Worm (Caenorhabditis elegans) whole organism, L3 larva: ENCODE data around the gene F21D5.5.

Experiments
- R02D3.7 ChIP-seq: fragments of 150-350 bp; optimal IDR thresholded peaks from 2 replicates; lab custom pipeline; 2014; ENCODE audit warnings: missing biosample characterization, missing genetic modification characterization
- ama-1 ChIP-seq: fragments of 150-350 bp; optimal IDR thresholded peaks from 2 replicates; lab custom pipeline; 2018
- ceh-16 ChIP-seq: sonication (generic microtip); optimal IDR thresholded peaks from 2 replicates; lab custom pipeline; 2017; ENCODE audit warnings: missing biosample characterization, missing genetic modification characterization
- egl-5 ChIP-seq: fragments of 150-350 bp; optimal IDR thresholded peaks from 2 replicates; lab custom pipeline; 2017; ENCODE audit warnings: missing biosample characterization, missing genetic modification reagents, missing genetic modification characterization, inconsistent platforms
- elt-1 ChIP-seq: fragments of 150-350 bp; optimal IDR thresholded peaks from 2 replicates; lab custom pipeline; 2014; ENCODE audit warnings: missing biosample characterization, missing genetic modification characterization
- elt-2 ChIP-seq: sonication (generic microtip); optimal IDR thresholded peaks from 2 replicates; lab custom pipeline; 2016; ENCODE audit warnings: missing genetic modification reagents, mild to moderate bottlenecking, missing genetic modification characterization, missing compliant biosample characterization
- elt-3 ChIP-seq, 3 experiments: fragments of 150-350 bp in 1 of 3; sonication (generic microtip) in 2 of 3; optimal IDR thresholded peaks; 2 replicates in 2 of 3; 4 replicates in 1 of 3; lab custom pipeline; 2014 to 2017; ENCODE audit warnings: missing biosample characterization in 3 of 3, missing genetic modification characterization in 3 of 3
- fkh-2 ChIP-seq: fragments of 150-350 bp; optimal IDR thresholded peaks from 2 replicates; lab custom pipeline; 2014; ENCODE audit warnings: missing biosample characterization, missing genetic modification reagents, missing genetic modification characterization
- fos-1 ChIP-seq: fragments of 150-350 bp; optimal IDR thresholded peaks from 2 replicates; lab custom pipeline; 2014; ENCODE audit warnings: missing biosample characterization, missing genetic modification characterization
- jun-1 ChIP-seq: fragments of 150-350 bp; optimal IDR thresholded peaks from 2 replicates; lab custom pipeline; 2014; ENCODE audit warnings: missing biosample characterization, missing genetic modification reagents, missing genetic modification characterization
- lin-15B ChIP-seq: fragments of 150-350 bp; optimal IDR thresholded peaks from 2 replicates; lab custom pipeline; 2014; ENCODE audit warnings: missing biosample characterization, missing genetic modification characterization
- lsy-12 ChIP-seq: sonication (generic microtip); optimal IDR thresholded peaks from 2 replicates; lab custom pipeline; 2016; ENCODE audit warnings: mild to moderate bottlenecking, missing genetic modification characterization, missing compliant biosample characterization
- mdl-1 ChIP-seq: fragments of 150-350 bp; optimal IDR thresholded peaks from 2 replicates; lab custom pipeline; 2014; ENCODE audit warnings: missing biosample characterization, missing genetic modification characterization
- mml-1 ChIP-seq: fragments of 150-350 bp; sonication (generic microtip); optimal IDR thresholded peaks from 3 replicates; lab custom pipeline; 2014; ENCODE audit warnings: missing biosample characterization, missing genetic modification characterization
- nfya-1 ChIP-seq: sonication (generic microtip); optimal IDR thresholded peaks from 2 replicates; lab custom pipeline; 2017; ENCODE audit warnings: missing genetic modification characterization, mild to moderate bottlenecking, missing compliant biosample characterization, antibody characterized with exemption, moderate library complexity; ENCODE audit not compliant: insufficient read depth
- nhr-11 ChIP-seq: fragments of 150-350 bp; optimal IDR thresholded peaks from 2 replicates; lab custom pipeline; 2014; ENCODE audit warnings: missing biosample characterization, missing genetic modification characterization
- nhr-12 ChIP-seq: fragments of 150-350 bp; optimal IDR thresholded peaks from 2 replicates; lab custom pipeline; 2014; ENCODE audit warnings: missing biosample characterization, missing genetic modification characterization
- nhr-237 ChIP-seq: fragments of 150-350 bp; optimal IDR thresholded peaks from 2 replicates; lab custom pipeline; 2014; ENCODE audit warnings: missing biosample characterization, missing genetic modification characterization
- nhr-25 ChIP-seq: sonication (generic microtip); optimal IDR thresholded peaks from 2 replicates; lab custom pipeline; 2017; ENCODE audit warnings: missing biosample characterization, missing genetic modification characterization
- nhr-28 ChIP-seq: fragments of 150-350 bp; optimal IDR thresholded peaks from 2 replicates; lab custom pipeline; 2014; ENCODE audit warnings: missing biosample characterization, missing genetic modification characterization
- nhr-43 ChIP-seq: sonication (generic microtip); optimal IDR thresholded peaks from 2 replicates; lab custom pipeline; 2016; ENCODE audit warnings: mild to moderate bottlenecking, missing genetic modification characterization, missing compliant biosample characterization; ENCODE audit not compliant: poor library complexity, severe bottlenecking
- nhr-76 ChIP-seq: fragments of 150-350 bp; sonication (generic microtip); optimal IDR thresholded peaks from 5 replicates; lab custom pipeline; 2014; ENCODE audit warnings: missing biosample characterization, missing genetic modification characterization
- pha-4 ChIP-seq: fragments of 150-350 bp; optimal IDR thresholded peaks from 2 replicates; lab custom pipeline; 2014; ENCODE audit warnings: missing biosample characterization, missing genetic modification reagents, missing genetic modification characterization
- pqm-1 ChIP-seq: fragments of 150-350 bp; optimal IDR thresholded peaks from 2 replicates; lab custom pipeline; 2017; ENCODE audit warnings: missing biosample characterization, missing genetic modification characterization, inconsistent platforms
- sea-2 ChIP-seq: fragments of 150-350 bp; sonication (generic microtip); optimal IDR thresholded peaks from 4 replicates; lab custom pipeline; 2014; ENCODE audit warnings: missing biosample characterization, missing genetic modification reagents, missing genetic modification characterization
- skn-1 ChIP-seq: fragments of 150-350 bp; optimal IDR thresholded peaks from 2 replicates; lab custom pipeline; 2014; ENCODE audit warnings: missing biosample characterization, missing genetic modification characterization
- snpc-4 ChIP-seq: fragments of 150-350 bp; optimal IDR thresholded peaks from 2 replicates; lab custom pipeline; 2014; ENCODE audit warnings: missing biosample characterization, missing genetic modification characterization
- tbx-2 ChIP-seq: sonication (generic microtip); optimal IDR thresholded peaks from 2 replicates; lab custom pipeline; 2016; ENCODE audit warnings: mild to moderate bottlenecking, missing genetic modification characterization, missing compliant biosample characterization
- unc-39 ChIP-seq: sonication (generic microtip); optimal IDR thresholded peaks from 4 replicates; lab custom pipeline; 2017; ENCODE audit warnings: missing biosample characterization, missing genetic modification characterization
- unc-62 ChIP-seq: fragments of 150-350 bp; sonication (generic microtip); optimal IDR thresholded peaks from 4 replicates; lab custom pipeline; 2014; ENCODE audit warnings: missing biosample characterization, missing genetic modification reagents, missing genetic modification characterization
- ztf-11 ChIP-seq: fragments of 150-350 bp; optimal IDR thresholded peaks from 2 replicates; lab custom pipeline; 2014; ENCODE audit warnings: missing biosample characterization, missing genetic modification characterization

Gene F21D5.5

ce11 chrIV:8730469-8730868, 8.7 kb downstream of the F21D5.5 start, which contains the start of gene F21D5.3:
TSS of gene F21D5.3 (plus strand) at chrIV:8730815.
- TF ChIP-seq nfya-1 (tag; lab: Kevin White, UChicago) (no peak), jun-1 (tag; lab: Kevin White, UChicago) (peak; percentile 16), skn-1 (tag; lab: Kevin White, UChicago) (no peak), elt-2 (tag; lab: Kevin White, UChicago) (peak; percentile 94), sea-2 (GFP tag; lab: Kevin White, UChicago) (no peak), mdl-1 (no peak), egl-5 (tag; lab: Kevin White, UChicago) (no peak), snpc-4 (tag; lab: Kevin White, UChicago) (no peak), ceh-16 (tag; lab: Kevin White, UChicago) (no peak), pha-4 (tag; lab: Kevin White, UChicago) (peak; percentile 6), nhr-28 (no peak), ama-1 (lab: Kevin White, UChicago) (no peak), pqm-1 (tag; lab: Kevin White, UChicago) (peak; percentile 96), elt-3 (tag; optimal IDR thresholded peaks at IDR 0.05; lab: Kevin White, UChicago) (no peak), lsy-12 (tag; lab: Kevin White, UChicago) (no peak)
- TF ChIP-seq, all 47 proteins: peak for 4

- TF ChIP-seq pqm-1 (tag; lab: Kevin White, UChicago) (peak; percentile 66), tbx-2 (tag; lab: Kevin White, UChicago) (no peak), elt-2 (tag; lab: Kevin White, UChicago) (peak; percentile 90), pha-4 (tag; lab: Kevin White, UChicago) (peak; percentile 45), lsy-12 (tag; lab: Kevin White, UChicago) (no peak), nhr-76 (no peak)
Observed at ce11 chrIV:8729636-8730035, 9.6 kb downstream of the F21D5.5 start.

- TF ChIP-seq jun-1 (tag; lab: Kevin White, UChicago) (no peak), tbx-2 (tag; lab: Kevin White, UChicago) (no peak), nhr-25 (tag; lab: Kevin White, UChicago) (no peak), nfya-1 (tag; lab: Kevin White, UChicago) (no peak), nhr-11 (tag; lab: Kevin White, UChicago) (no peak)
- TF ChIP-seq, all 47 proteins: peak for 0
Observed at ce11 chrIV:8728122-8728521, 11.1 kb downstream of the F21D5.5 start, which contains the start of gene otub-3. TSS of gene otub-3 (plus strand) at chrIV:8728177.

- TF ChIP-seq pqm-1 (tag; lab: Kevin White, UChicago), result peak; percentile 32
- TF ChIP-seq nhr-12 (tag; lab: Kevin White, UChicago), result no peak
- peak; percentile 15 for TF ChIP-seq R02D3.7 (tag; lab: Kevin White, UChicago)
- TF ChIP-seq lin-15B (tag; lab: Kevin White, UChicago), result peak; percentile 2
- TF ChIP-seq elt-2 (tag; lab: Kevin White, UChicago), result peak; percentile 64
- no peak for TF ChIP-seq ztf-11 (tag; lab: Kevin White, UChicago)
Observed at ce11 chrIV:8725345-8725744, 13.8 kb downstream of the F21D5.5 start, which contains the start of gene pgm-3. TSS of gene pgm-3 (plus strand) at chrIV:8725722.

ce11 chrIV:8724907-8725306, 14.3 kb downstream of the F21D5.5 start:
- TF ChIP-seq nhr-25 (tag; lab: Kevin White, UChicago) (no peak), ztf-11 (tag; lab: Kevin White, UChicago) (no peak), egl-5 (tag; lab: Kevin White, UChicago) (no peak), fkh-2 (tag; lab: Kevin White, UChicago) (no peak), unc-62 (no peak), elt-2 (tag; lab: Kevin White, UChicago) (no peak), unc-39 (tag; lab: Kevin White, UChicago) (no peak), mml-1 (tag; lab: Kevin White, UChicago) (no peak), fos-1 (tag; lab: Kevin White, UChicago) (no peak), nhr-237 (tag; lab: Kevin White, UChicago) (no peak)

ce11 chrIV:8723720-8724119, 15.5 kb downstream of the F21D5.5 start, which contains the start of gene F21D5.9:
TSS of gene F21D5.9 (plus strand) at chrIV:8724020.
- TF ChIP-seq nhr-43 (tag; lab: Kevin White, UChicago), result no peak
- no peak for TF ChIP-seq elt-1 (tag; lab: Kevin White, UChicago)
